Worm (Caenorhabditis elegans) whole organism, late embryonic: ENCODE results near the gene fbxa-83.

ENCODE experiments used
- C08G9.2 ChIP-seq: sonication (generic microtip); optimal IDR thresholded peaks from 2 replicates; lab custom pipeline; 2016; ENCODE audit warnings: mild to moderate bottlenecking, missing genetic modification characterization, moderate library complexity, missing compliant biosample characterization
- K09A11.1 ChIP-seq: sonication (generic microtip); optimal IDR thresholded peaks from 2 replicates; lab custom pipeline; 2017; ENCODE audit warnings: antibody characterized with exemption, mild to moderate bottlenecking, missing genetic modification characterization, missing compliant biosample characterization; ENCODE audit not compliant: insufficient read depth
- ama-1 ChIP-seq: fragments of 150-350 bp; optimal IDR thresholded peaks from 2 replicates; lab custom pipeline; 2014
- ceh-18 ChIP-seq: sonication (generic microtip); optimal IDR thresholded peaks from 2 replicates; lab custom pipeline; 2016; ENCODE audit warnings: missing genetic modification characterization, missing compliant biosample characterization
- ceh-19 ChIP-seq: fragments of 200-800 bp; sonication (Bioruptor generic); optimal IDR thresholded peaks from 2 replicates; lab custom pipeline; 2018; ENCODE audit warnings: mild to moderate bottlenecking, missing genetic modification characterization, missing compliant biosample characterization
- ceh-22 ChIP-seq: sonication (generic microtip); optimal IDR thresholded peaks from 2 replicates; lab custom pipeline; 2017; ENCODE audit warnings: missing biosample characterization, missing genetic modification characterization
- ceh-30 ChIP-seq: fragments of 150-350 bp; optimal IDR thresholded peaks from 2 replicates; lab custom pipeline; 2014; ENCODE audit warnings: missing biosample characterization, missing genetic modification characterization
- ceh-34 ChIP-seq: sonication (generic microtip); optimal IDR thresholded peaks from 2 replicates; lab custom pipeline; 2016; ENCODE audit warnings: mild to moderate bottlenecking, missing genetic modification characterization, missing compliant biosample characterization
- ceh-9 ChIP-seq: sonication (generic microtip); optimal IDR thresholded peaks from 2 replicates; lab custom pipeline; 2016; ENCODE audit warnings: mild to moderate bottlenecking, missing genetic modification characterization, inconsistent platforms, missing compliant biosample characterization
- che-1 ChIP-seq: sonication (generic microtip); optimal IDR thresholded peaks from 2 replicates; lab custom pipeline; 2016; ENCODE audit warnings: mild to moderate bottlenecking, missing genetic modification characterization, missing compliant biosample characterization
- elt-2 ChIP-seq: sonication (generic microtip); optimal IDR thresholded peaks from 2 replicates; lab custom pipeline; 2016; ENCODE audit warnings: missing genetic modification reagents, missing genetic modification characterization, missing compliant biosample characterization
- eyg-1 ChIP-seq: sonication (generic microtip); optimal IDR thresholded peaks from 2 replicates; lab custom pipeline; 2016; ENCODE audit warnings: missing genotype, missing genetic modification characterization, missing compliant biosample characterization
- fax-1 ChIP-seq: sonication (generic microtip); optimal IDR thresholded peaks from 2 replicates; lab custom pipeline; 2016; ENCODE audit warnings: missing genotype, missing genetic modification characterization, missing compliant biosample characterization
- fkh-6 ChIP-seq: sonication (generic microtip); optimal IDR thresholded peaks from 2 replicates; lab custom pipeline; 2016; ENCODE audit warnings: missing genetic modification characterization, missing compliant biosample characterization
- gmeb-2 ChIP-seq: sonication (generic microtip); optimal IDR thresholded peaks from 2 replicates; lab custom pipeline; 2016; ENCODE audit warnings: missing genetic modification characterization, inconsistent platforms, missing compliant biosample characterization
- hlh-13 ChIP-seq: fragments of 200-800 bp; sonication (Bioruptor generic); optimal IDR thresholded peaks from 2 replicates; lab custom pipeline; 2018; ENCODE audit warnings: mild to moderate bottlenecking, missing genetic modification characterization, missing compliant biosample characterization
- hlh-30 ChIP-seq: sonication (generic microtip); optimal IDR thresholded peaks from 2 replicates; lab custom pipeline; 2017; ENCODE audit warnings: antibody characterized with exemption, missing genetic modification characterization, missing compliant biosample characterization; ENCODE audit not compliant: insufficient read depth
- hlh-8 ChIP-seq: sonication (generic microtip); optimal IDR thresholded peaks from 2 replicates; lab custom pipeline; 2016; ENCODE audit warnings: missing genotype, missing genetic modification characterization, missing compliant biosample characterization
- lin-11 ChIP-seq: fragments of 200-800 bp; sonication (Bioruptor generic); optimal IDR thresholded peaks from 2 replicates; lab custom pipeline; 2018; ENCODE audit warnings: mild to moderate bottlenecking, missing genetic modification characterization, missing compliant biosample characterization
- nfya-1 ChIP-seq: sonication (generic microtip); optimal IDR thresholded peaks from 2 replicates; lab custom pipeline; 2017; ENCODE audit warnings: missing genetic modification characterization, mild to moderate bottlenecking, missing compliant biosample characterization, antibody characterized with exemption, moderate library complexity
- nhr-11 ChIP-seq: fragments of 150-350 bp; optimal IDR thresholded peaks from 2 replicates; lab custom pipeline; 2014; ENCODE audit warnings: missing biosample characterization, missing genetic modification characterization
- nhr-232 ChIP-seq: sonication (generic microtip); optimal IDR thresholded peaks from 2 replicates; lab custom pipeline; 2016; ENCODE audit warnings: missing genetic modification characterization, missing compliant biosample characterization
- pax-1 ChIP-seq: fragments of 150-350 bp; optimal IDR thresholded peaks from 2 replicates; lab custom pipeline; 2014; ENCODE audit warnings: missing biosample characterization, missing genetic modification characterization
- pha-4 ChIP-seq: fragments of 150-350 bp; optimal IDR thresholded peaks from 2 replicates; lab custom pipeline; 2018; ENCODE audit warnings: missing biosample characterization, missing genetic modification reagents, missing genetic modification characterization
- rnt-1 ChIP-seq: sonication (generic microtip); optimal IDR thresholded peaks from 2 replicates; lab custom pipeline; 2016; ENCODE audit warnings: missing genetic modification characterization, missing compliant biosample characterization
- sox-4 ChIP-seq: sonication (generic microtip); optimal IDR thresholded peaks from 2 replicates; lab custom pipeline; 2017; ENCODE audit warnings: mild to moderate bottlenecking, missing genetic modification characterization, inconsistent platforms, missing compliant biosample characterization
- syd-9 ChIP-seq: sonication (generic microtip); optimal IDR thresholded peaks from 2 replicates; lab custom pipeline; 2016; ENCODE audit warnings: mild to moderate bottlenecking, missing genetic modification characterization, moderate library complexity, missing compliant biosample characterization
- ttx-3 ChIP-seq: sonication (generic microtip); optimal IDR thresholded peaks from 2 replicates; lab custom pipeline; 2016; ENCODE audit warnings: missing genetic modification reagents, missing genetic modification characterization, missing compliant biosample characterization
- unc-42 ChIP-seq: sonication (generic microtip); optimal IDR thresholded peaks from 2 replicates; lab custom pipeline; 2016; ENCODE audit warnings: missing genotype, missing genetic modification characterization, missing compliant biosample characterization

Gene fbxa-83

ce11 chrIV:14305813-14306212 is 20.4 kb downstream of the fbxa-83 start:
- no peak for TF ChIP-seq sox-4
- TF ChIP-seq hlh-13 (GFP tag; lab: Kevin White, UChicago), result no peak
- no peak for TF ChIP-seq ama-1 (lab: Kevin White, UChicago)
- TF ChIP-seq ceh-18, result no peak
- no peak for TF ChIP-seq ttx-3 (tag; lab: Kevin White, UChicago)
- no peak for TF ChIP-seq ceh-30 (tag; lab: Kevin White, UChicago)
- no peak for TF ChIP-seq che-1 (tag; lab: Kevin White, UChicago)
- TF ChIP-seq nfya-1, result no peak
- TF ChIP-seq gmeb-2 (tag; lab: Kevin White, UChicago), result no peak
- TF ChIP-seq fkh-6, result no peak
- TF ChIP-seq rnt-1 (tag; lab: Kevin White, UChicago), result no peak
- TF ChIP-seq elt-2 (tag; lab: Kevin White, UChicago), result no peak
- TF ChIP-seq unc-42 (tag; lab: Kevin White, UChicago), result no peak

ce11 chrIV:14297058-14297457 is 29.1 kb downstream of the fbxa-83 start:
- TF ChIP-seq C08G9.2 (no peak), hlh-13 (GFP tag; lab: Kevin White, UChicago) (no peak)

ce11 chrIV:14295262-14295661 is 30.9 kb downstream of the fbxa-83 start:
- TF ChIP-seq syd-9, result no peak
- peak; percentile 11 for TF ChIP-seq ceh-19 (GFP tag; lab: Kevin White, UChicago)
- peak; percentile 58 for TF ChIP-seq ceh-34 (tag; lab: Kevin White, UChicago)

DNA sequence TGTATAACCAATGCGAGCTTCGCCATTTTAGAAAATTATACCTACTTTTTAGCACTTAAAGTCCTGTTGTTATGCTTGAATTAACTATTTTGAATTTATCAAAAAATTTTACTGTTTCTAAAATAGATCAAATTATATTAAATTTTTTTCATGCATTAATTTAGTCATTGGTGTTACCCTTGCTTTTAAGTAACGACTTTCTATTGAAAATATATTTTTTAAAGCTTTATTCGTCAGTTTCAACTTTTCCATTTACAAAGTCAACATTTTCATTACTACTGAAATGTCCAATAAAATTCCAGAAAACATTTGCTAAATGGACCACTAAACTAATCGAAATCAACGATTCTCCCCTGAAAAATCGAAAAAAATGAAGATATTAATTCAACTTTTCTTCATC is 34.6 kb downstream of the fbxa-83 start, which contains the start of gene Y64G10A.7:
Gene Y64G10A.7, plus strand, starts transcription at position 301 of the 400 bp plus-strand sequence.
- TF ChIP-seq pha-4 (tag; lab: Kevin White, UChicago), result no peak
- no peak for TF ChIP-seq nfya-1
- no peak for TF ChIP-seq hlh-13 (GFP tag; lab: Kevin White, UChicago)
- no peak for TF ChIP-seq ceh-22 (tag; lab: Kevin White, UChicago)
- TF ChIP-seq nhr-11 (tag; lab: Kevin White, UChicago), result no peak
- TF ChIP-seq nhr-232 (tag; lab: Kevin White, UChicago), result no peak

- TF ChIP-seq ceh-9 (no peak), pax-1 (tag; lab: Kevin White, UChicago) (no peak), hlh-30 (tag; lab: Kevin White, UChicago) (no peak)
These were observed 41.3 kb downstream of the fbxa-83 start for ce11 chrIV:14284920-14285319.

ce11 chrIV:14276773-14277388 is 49.3 kb downstream of the fbxa-83 start:
- TF ChIP-seq rnt-1 (tag; lab: Kevin White, UChicago), result no peak
- TF ChIP-seq nfya-1, result peak; percentile 56

ce11 chrIV:14276160-14276559 is 50.0 kb downstream of the fbxa-83 start, which contains the start of gene ilcr-1:
Gene ilcr-1, plus strand, starts transcription at chrIV:14276460.
- TF ChIP-seq lin-11 (tag; lab: Kevin White, UChicago) (no peak), che-1 (tag; lab: Kevin White, UChicago) (no peak), ceh-34 (tag; lab: Kevin White, UChicago) (no peak), ceh-9 (no peak), fax-1 (tag; lab: Kevin White, UChicago) (no peak), ama-1 (lab: Kevin White, UChicago) (no peak), K09A11.1 (tag; lab: Kevin White, UChicago) (no peak), hlh-30 (tag; lab: Kevin White, UChicago) (no peak), ceh-19 (GFP tag; lab: Kevin White, UChicago) (no peak), eyg-1 (tag; lab: Kevin White, UChicago) (no peak), hlh-8 (no peak)
